Worm (Caenorhabditis elegans) whole organism, L4 larva: ENCODE measurements around the gene F08G12.5.

Experiments
- F49E8.2 ChIP-seq: sonication (generic microtip); optimal IDR thresholded peaks from 2 replicates; lab custom pipeline; 2016; ENCODE audit warnings: missing compliant biosample characterization, mild to moderate bottlenecking, missing genetic modification characterization, borderline replicate concordance
- R02D3.7 ChIP-seq: fragments of 150-350 bp; sonication (generic microtip); optimal IDR thresholded peaks from 3 replicates; lab custom pipeline; 2014; ENCODE audit warnings: missing biosample characterization, missing genetic modification characterization
- Y105C5A.15 ChIP-seq: fragments of 200-800 bp; sonication (Bioruptor generic); IDR thresholded peaks from 2 replicates; pipeline ENCODE4 v1.3.6; 2022; ENCODE audit warnings: missing genetic modification characterization, missing compliant biosample characterization
- Y5F2A.4 ChIP-seq: fragments of 200-800 bp; sonication (Bioruptor generic); optimal IDR thresholded peaks from 2 replicates; lab custom pipeline; 2018; ENCODE audit warnings: mild to moderate bottlenecking, missing genetic modification characterization, missing compliant biosample characterization
- ZK337.2 ChIP-seq: fragments of 200-800 bp; sonication (Bioruptor generic); IDR thresholded peaks from 2 replicates; pipeline ENCODE4 v1.3.6; 2022; ENCODE audit warnings: missing genetic modification reagents, missing genetic modification characterization, missing compliant biosample characterization
- ZK546.5 ChIP-seq, 2 experiments: sonication (generic microtip); optimal IDR thresholded peaks; 2 replicates each; lab custom pipeline; 2017; ENCODE audit warnings: missing biosample characterization in 2 of 2, missing genetic modification characterization in 2 of 2
- aha-1 ChIP-seq: fragments of 150-350 bp; peaks from one replicate; lab custom pipeline; 2014; ENCODE audit warnings: missing biosample characterization, missing genetic modification characterization
- ceh-44 ChIP-seq: fragments of 200-800 bp; sonication (Bioruptor generic); IDR thresholded peaks from 2 replicates; pipeline ENCODE4 v1.3.6; 2022; ENCODE audit warnings: missing genetic modification reagents, missing genetic modification characterization, missing compliant biosample characterization
- ceh-62 ChIP-seq: sonication (generic microtip); optimal IDR thresholded peaks from 2 replicates; lab custom pipeline; 2017; ENCODE audit warnings: missing biosample characterization, missing genetic modification characterization
- ceh-82 ChIP-seq: sonication (generic microtip); optimal IDR thresholded peaks from 2 replicates; lab custom pipeline; 2017; ENCODE audit warnings: missing biosample characterization, missing genetic modification characterization
- ces-1 ChIP-seq: fragments of 150-350 bp; sonication (generic microtip); optimal IDR thresholded peaks from 4 replicates; lab custom pipeline; 2014; ENCODE audit warnings: missing biosample characterization, missing genetic modification reagents, missing genetic modification characterization
- ctbp-1 ChIP-seq: fragments of 200-800 bp; sonication (Bioruptor generic); IDR thresholded peaks from 2 replicates; pipeline ENCODE4 v1.3.6; 2022; ENCODE audit warnings: missing genetic modification reagents, missing genetic modification characterization, missing compliant biosample characterization
- daf-12 ChIP-seq: fragments of 150-350 bp; optimal IDR thresholded peaks from 2 replicates; lab custom pipeline; 2014; ENCODE audit warnings: missing biosample characterization, missing genetic modification reagents, missing genetic modification characterization
- dmd-8 ChIP-seq: fragments of 200-800 bp; sonication (Bioruptor generic); IDR thresholded peaks from 2 replicates; pipeline ENCODE4 v1.3.6; 2022; ENCODE audit warnings: missing genetic modification characterization, missing compliant biosample characterization
- dmd-9 ChIP-seq: fragments of 200-800 bp; sonication (Bioruptor generic); IDR thresholded peaks from 2 replicates; pipeline ENCODE4 v1.3.6; 2022; ENCODE audit warnings: missing genetic modification reagents, missing genetic modification characterization, missing compliant biosample characterization
- dpl-1 ChIP-seq: fragments of 150-350 bp; optimal IDR thresholded peaks from 2 replicates; lab custom pipeline; 2014; ENCODE audit warnings: missing biosample characterization, missing genetic modification reagents, missing genetic modification characterization
- duxl-1 ChIP-seq: sonication (generic microtip); optimal IDR thresholded peaks from 2 replicates; lab custom pipeline; 2016; ENCODE audit warnings: mild to moderate bottlenecking, missing genetic modification characterization, moderate library complexity, missing compliant biosample characterization; ENCODE audit not compliant: poor library complexity
- dve-1 ChIP-seq: sonication (generic microtip); optimal IDR thresholded peaks from 2 replicates; lab custom pipeline; 2017; ENCODE audit warnings: antibody characterized with exemption, mild to moderate bottlenecking, missing genetic modification characterization, missing compliant biosample characterization; ENCODE audit not compliant: insufficient read depth
- egl-27 ChIP-seq: sonication (generic microtip); optimal IDR thresholded peaks from 3 replicates; lab custom pipeline; 2017; ENCODE audit warnings: missing biosample characterization, missing genetic modification reagents, missing genetic modification characterization
- hif-1 ChIP-seq, 2 experiments: sonication (generic microtip); optimal IDR thresholded peaks; 2 replicates each; lab custom pipeline; 2016 to 2017; ENCODE audit warnings: missing compliant biosample characterization in 2 of 2, missing genetic modification characterization in 2 of 2, missing genetic modification reagents in 2 of 2, missing genotype in 2 of 2, mild to moderate bottlenecking in 1 of 2
- hlh-11 ChIP-seq: fragments of 200-800 bp; sonication (Bioruptor generic); optimal IDR thresholded peaks from 2 replicates; lab custom pipeline; 2018; ENCODE audit warnings: mild to moderate bottlenecking, missing genetic modification characterization, missing compliant biosample characterization
- hlh-30 ChIP-seq: sonication (generic microtip); optimal IDR thresholded peaks from 2 replicates; lab custom pipeline; 2017; ENCODE audit warnings: antibody characterized with exemption, mild to moderate bottlenecking, missing genetic modification characterization, missing compliant biosample characterization; ENCODE audit not compliant: insufficient read depth
- lin-1 ChIP-seq: fragments of 200-800 bp; sonication (Bioruptor generic); IDR thresholded peaks from 2 replicates; pipeline ENCODE4 v1.3.6; 2022; ENCODE audit warnings: missing genetic modification reagents, missing genetic modification characterization, missing compliant biosample characterization
- lin-13 ChIP-seq: fragments of 150-350 bp; optimal IDR thresholded peaks from 2 replicates; lab custom pipeline; 2014; ENCODE audit warnings: missing biosample characterization, missing genetic modification reagents, missing genetic modification characterization
- lin-38 ChIP-seq: fragments of 200-800 bp; sonication (Bioruptor generic); IDR thresholded peaks from 2 replicates; pipeline ENCODE4 v1.3.6; 2022; ENCODE audit warnings: missing genetic modification reagents, missing genetic modification characterization, missing compliant biosample characterization
- madf-9 ChIP-seq: fragments of 200-800 bp; sonication (Bioruptor generic); conservative IDR thresholded peaks from 2 replicates; pipeline ENCODE4 v1.3.6; 2022; ENCODE audit warnings: missing genetic modification reagents, missing genetic modification characterization, missing compliant biosample characterization
- mdt-29 ChIP-seq: fragments of 200-800 bp; sonication (Bioruptor generic); IDR thresholded peaks from 2 replicates; pipeline ENCODE4 v1.3.6; 2022; ENCODE audit warnings: missing genetic modification reagents, missing genetic modification characterization, missing compliant biosample characterization
- mep-1 ChIP-seq: fragments of 150-350 bp; sonication (generic microtip); optimal IDR thresholded peaks from 3 replicates; lab custom pipeline; 2014; ENCODE audit warnings: missing biosample characterization, missing genetic modification characterization
- mxl-2 ChIP-seq: fragments of 200-800 bp; sonication (Bioruptor generic); conservative IDR thresholded peaks from 2 replicates; pipeline ENCODE4 v1.3.6; 2022; ENCODE audit warnings: missing genetic modification reagents, missing genetic modification characterization, missing compliant biosample characterization
- mxl-3 ChIP-seq: fragments of 200-800 bp; sonication (Bioruptor generic); optimal IDR thresholded peaks from 2 replicates; lab custom pipeline; 2018; ENCODE audit warnings: mild to moderate bottlenecking, missing genetic modification characterization, missing compliant biosample characterization
- nhr-11 ChIP-seq: fragments of 150-350 bp; optimal IDR thresholded peaks from 2 replicates; lab custom pipeline; 2014; ENCODE audit warnings: missing biosample characterization, missing genetic modification characterization
- nhr-111 ChIP-seq: fragments of 200-800 bp; sonication (Bioruptor generic); optimal IDR thresholded peaks from 2 replicates; lab custom pipeline; 2018; ENCODE audit warnings: mild to moderate bottlenecking, missing genetic modification characterization, missing compliant biosample characterization
- nhr-25 ChIP-seq: sonication (generic microtip); optimal IDR thresholded peaks from 2 replicates; lab custom pipeline; 2017; ENCODE audit warnings: missing genetic modification characterization, mild to moderate bottlenecking, missing compliant biosample characterization, antibody characterized with exemption, moderate library complexity, borderline replicate concordance; ENCODE audit not compliant: insufficient read depth
- nhr-28 ChIP-seq: fragments of 150-350 bp; optimal IDR thresholded peaks from 2 replicates; lab custom pipeline; 2014; ENCODE audit warnings: missing biosample characterization, missing genetic modification characterization
- nhr-41 ChIP-seq: fragments of 200-800 bp; sonication (Bioruptor generic); IDR thresholded peaks from 2 replicates; pipeline ENCODE4 v1.3.6; 2022; ENCODE audit warnings: missing genetic modification reagents, missing genetic modification characterization, missing compliant biosample characterization
- nhr-42 ChIP-seq: fragments of 200-800 bp; sonication (Bioruptor generic); IDR thresholded peaks from 2 replicates; pipeline ENCODE4 v1.3.6; 2022; ENCODE audit warnings: missing genetic modification characterization, missing compliant biosample characterization
- nhr-48 ChIP-seq: sonication (generic microtip); optimal IDR thresholded peaks from 2 replicates; lab custom pipeline; 2016; ENCODE audit warnings: mild to moderate bottlenecking, missing genetic modification characterization, missing compliant biosample characterization
- nhr-6 ChIP-seq: fragments of 150-350 bp; optimal IDR thresholded peaks from 2 replicates; lab custom pipeline; 2014; ENCODE audit warnings: missing biosample characterization, missing genetic modification characterization
- nhr-77 ChIP-seq: fragments of 150-350 bp; optimal IDR thresholded peaks from 2 replicates; lab custom pipeline; 2014; ENCODE audit warnings: missing biosample characterization, missing genetic modification characterization
- pha-4 ChIP-seq, 2 experiments: fragments of 150-350 bp in 1 of 2; fragments of 200-800 bp in 1 of 2; sonication (Bioruptor generic) in 1 of 2; IDR thresholded peaks in 1 of 2; optimal IDR thresholded peaks in 1 of 2; 2 replicates each; pipeline versions ENCODE4 v1.3.6 to Lab custom; 2014 to 2022; ENCODE audit warnings: missing genetic modification characterization in 2 of 2, missing genetic modification reagents in 2 of 2, missing biosample characterization in 1 of 2, missing compliant biosample characterization in 1 of 2
- pqm-1 ChIP-seq: sonication (generic microtip); optimal IDR thresholded peaks from 2 replicates; lab custom pipeline; 2017; ENCODE audit warnings: missing biosample characterization, missing genetic modification characterization
- skn-1 ChIP-seq: fragments of 150-350 bp; optimal IDR thresholded peaks from 2 replicates; lab custom pipeline; 2014; ENCODE audit warnings: missing biosample characterization, missing genetic modification characterization
- tra-1 ChIP-seq: fragments of 200-800 bp; sonication (Bioruptor generic); IDR thresholded peaks from 2 replicates; pipeline ENCODE4 v1.3.6; 2022; ENCODE audit warnings: missing genetic modification reagents, missing genetic modification characterization, missing compliant biosample characterization
- unc-130 ChIP-seq: sonication (generic microtip); optimal IDR thresholded peaks from 2 replicates; lab custom pipeline; 2016; ENCODE audit warnings: missing genetic modification reagents, missing genetic modification characterization, missing compliant biosample characterization
- unc-39 ChIP-seq: sonication (generic microtip); optimal IDR thresholded peaks from 2 replicates; lab custom pipeline; 2017; ENCODE audit warnings: missing biosample characterization, missing genetic modification characterization
- unc-62 ChIP-seq, 3 experiments: fragments of 150-350 bp in 1 of 3; sonication (generic microtip); optimal IDR thresholded peaks in 2 of 3; peaks in 1 of 3; 1 replicate in 1 of 3; 2 replicates in 2 of 3; lab custom pipeline; 2014 to 2017; ENCODE audit warnings: missing biosample characterization in 3 of 3, missing genetic modification characterization in 3 of 3, missing genetic modification reagents in 3 of 3, missing genotype in 1 of 3
- vab-7 ChIP-seq: fragments of 200-800 bp; sonication (Bioruptor generic); IDR thresholded peaks from 2 replicates; pipeline ENCODE4 v1.3.6; 2022; ENCODE audit warnings: missing genetic modification reagents, missing genetic modification characterization, missing compliant biosample characterization
- zag-1 ChIP-seq: fragments of 150-350 bp; optimal IDR thresholded peaks from 2 replicates; lab custom pipeline; 2014; ENCODE audit warnings: missing biosample characterization, missing genetic modification characterization
- zip-11 ChIP-seq: fragments of 200-800 bp; sonication (Bioruptor generic); IDR thresholded peaks from 2 replicates; pipeline ENCODE4 v1.3.6; 2022; ENCODE audit warnings: missing genetic modification characterization, missing compliant biosample characterization
- ztf-11 ChIP-seq: fragments of 150-350 bp; optimal IDR thresholded peaks from 2 replicates; lab custom pipeline; 2014; ENCODE audit warnings: missing biosample characterization, missing genetic modification characterization
- ztf-7 ChIP-seq: fragments of 150-350 bp; optimal IDR thresholded peaks from 2 replicates; lab custom pipeline; 2014; ENCODE audit warnings: missing biosample characterization, missing genetic modification characterization

The F08G12.5 gene

DNA sequence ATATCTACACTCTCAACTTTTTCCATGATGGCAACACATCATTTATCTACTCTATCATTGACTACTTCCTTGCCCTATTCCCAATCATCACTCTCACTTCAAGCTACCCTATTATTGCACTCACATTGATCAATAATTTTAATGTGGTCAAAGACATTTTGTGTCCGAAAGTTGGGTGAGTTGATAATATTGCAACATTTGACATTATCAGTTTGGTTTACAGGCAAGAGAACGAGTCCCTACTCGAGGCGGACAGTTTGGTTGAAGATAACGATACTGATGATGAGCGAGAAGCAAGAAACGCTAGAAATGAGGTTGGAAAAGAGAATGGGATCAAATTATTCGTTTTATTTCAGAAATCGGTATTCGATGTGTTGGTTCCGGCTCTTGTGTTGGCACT, 45.4 kb downstream of the F08G12.5 start:
- no peak for TF ChIP-seq mep-1 (tag; lab: Kevin White, UChicago)
- TF ChIP-seq dpl-1, result no peak
- no peak for TF ChIP-seq mxl-2
- TF ChIP-seq nhr-111 (GFP tag; lab: Kevin White, UChicago), result no peak
- TF ChIP-seq duxl-1, result no peak
- peak; percentile 75 for TF ChIP-seq nhr-28
- TF ChIP-seq ceh-44 (GFP tag; lab: Robert Waterston, UW), result no peak
- no peak for TF ChIP-seq ZK546.5 (tag; optimal IDR thresholded peaks at IDR 0.05; lab: Kevin White, UChicago)
- no peak for TF ChIP-seq nhr-6
- TF ChIP-seq ces-1 (GFP tag; lab: Kevin White, UChicago), result no peak
- TF ChIP-seq nhr-48 (tag; lab: Kevin White, UChicago), result no peak
- no peak for TF ChIP-seq ctbp-1 (GFP tag; lab: Robert Waterston, UW)
- TF ChIP-seq unc-130 (GFP tag; lab: Kevin White, UChicago), result no peak
- peak; percentile 69 for TF ChIP-seq hlh-11 (tag; lab: Kevin White, UChicago)
- no peak for TF ChIP-seq ztf-11 (tag; lab: Kevin White, UChicago)
- TF ChIP-seq unc-62 (GFP tag; optimal IDR thresholded peaks at IDR 0.05 in 1 of 2; lab: Kevin White, UChicago), result no peak
- no peak for TF ChIP-seq unc-62 (tag; optimal IDR thresholded peaks at IDR 0.05; lab: Kevin White, UChicago)
- peak; percentile 83 for TF ChIP-seq pqm-1 (tag; lab: Kevin White, UChicago)
- TF ChIP-seq nhr-42, result no peak
- TF ChIP-seq Y105C5A.15 (GFP tag; lab: Robert Waterston, UW), result no peak
- no peak for TF ChIP-seq dmd-8 (GFP tag; lab: Robert Waterston, UW)
- TF ChIP-seq dve-1 (tag; lab: Kevin White, UChicago), result peak; percentile 55
- no peak for TF ChIP-seq skn-1 (tag; lab: Kevin White, UChicago)
- TF ChIP-seq nhr-25, result no peak
- no peak for TF ChIP-seq R02D3.7
- no peak for TF ChIP-seq zip-11 (GFP tag; lab: Robert Waterston, UW)
- TF ChIP-seq lin-1 (GFP tag; lab: Robert Waterston, UW), result no peak
- TF ChIP-seq ZK337.2 (GFP tag; lab: Robert Waterston, UW), result no peak
- no peak for TF ChIP-seq pha-4 (GFP tag; IDR thresholded peaks at IDR 0.05; lab: Robert Waterston, UW)
- TF ChIP-seq pha-4 (tag; optimal IDR thresholded peaks at IDR 0.05; lab: Kevin White, UChicago), result no peak
- no peak for TF ChIP-seq zag-1
- TF ChIP-seq madf-9 (GFP tag; lab: Robert Waterston, UW), result no peak
- TF ChIP-seq dmd-9 (GFP tag; lab: Robert Waterston, UW), result no peak
- no peak for TF ChIP-seq hif-1 (tag; optimal IDR thresholded peaks at IDR 0.05; lab: Kevin White, UChicago)
- TF ChIP-seq nhr-77 (tag; lab: Kevin White, UChicago), result peak; percentile 27
- TF ChIP-seq daf-12 (tag; lab: Kevin White, UChicago), result no peak
- TF ChIP-seq hlh-30 (tag; lab: Kevin White, UChicago), result no peak
- TF ChIP-seq nhr-41 (GFP tag; lab: Robert Waterston, UW), result no peak
- TF ChIP-seq tra-1 (GFP tag; lab: Robert Waterston, UW), result no peak
- no peak for TF ChIP-seq F49E8.2 (tag; lab: Kevin White, UChicago)
- no peak for TF ChIP-seq nhr-11
- no peak for TF ChIP-seq unc-39 (tag; lab: Kevin White, UChicago)
- TF ChIP-seq lin-13 (GFP tag; lab: Kevin White, UChicago), result no peak
- no peak for TF ChIP-seq ceh-82 (tag; lab: Kevin White, UChicago)
- no peak for TF ChIP-seq lin-38 (GFP tag; lab: Robert Waterston, UW)
- TF ChIP-seq mdt-29 (GFP tag; lab: Robert Waterston, UW), result no peak
- TF ChIP-seq Y5F2A.4 (GFP tag; lab: Kevin White, UChicago), result no peak
- TF ChIP-seq aha-1 (tag; lab: Kevin White, UChicago), result no peak
- no peak for TF ChIP-seq vab-7 (GFP tag; lab: Robert Waterston, UW)
- no peak for TF ChIP-seq ztf-7 (tag; lab: Kevin White, UChicago)
- TF ChIP-seq mxl-3, result peak; percentile 60
- no peak for TF ChIP-seq ceh-62
- no peak for TF ChIP-seq egl-27 (tag; lab: Kevin White, UChicago)
